Fruit fly (Drosophila melanogaster): ENCODE data around the gene Stip1.

Gene Stip1

dm6 chr2L:292301-292700, 2.6 kb upstream of the Stip1 start, which contains the start of gene CG11562 (continued):
- TF ChIP-seq CG16813 (GFP tag; IDR thresholded peaks at IDR 0.05; ENCODE audit: partially characterized antibody) (no peak), oc (tag; optimal IDR thresholded peaks at IDR 0.05) (no peak), Mrtf (GFP tag; IDR thresholded peaks at IDR 0.05) (no peak), YL-1 (GFP tag; optimal IDR thresholded peaks at IDR 0.05) (no peak), pzg (GFP tag; optimal IDR thresholded peaks at IDR 0.05) (peak; percentile 63), crp (GFP tag; optimal IDR thresholded peaks at IDR 0.05) (peak in 1 of 2 experiments; percentile 82), fru (optimal IDR thresholded peaks at IDR 0.05) (no peak), CG1233 (GFP tag; optimal IDR thresholded peaks at IDR 0.05) (no peak), lab (GFP tag; optimal IDR thresholded peaks at IDR 0.05) (no peak), Dip3 (GFP tag; optimal IDR thresholded peaks at IDR 0.05) (no peak), HmgZ (tag; optimal IDR thresholded peaks at IDR 0.05) (peak; percentile 27), mirr (GFP tag; optimal IDR thresholded peaks at IDR 0.05) (no peak), CG16779 (GFP tag; IDR thresholded peaks at IDR 0.05) (no peak), Fer3 (tag; optimal IDR thresholded peaks at IDR 0.05) (no peak), Pdp1 (GFP tag; optimal IDR thresholded peaks at IDR 0.05) (peak in 1 of 2 experiments; percentile 97), en (GFP tag; optimal IDR thresholded peaks at IDR 0.05) (no peak), zen2 (GFP tag; IDR thresholded peaks at IDR 0.05; ENCODE audit: partially characterized antibody) (no peak), H2.0 (GFP tag; IDR thresholded peaks at IDR 0.05) (no peak), CTCF (GFP tag; optimal IDR thresholded peaks at IDR 0.05) (peak; percentile 44), Nf-YC (tag; optimal IDR thresholded peaks at IDR 0.05) (no peak), sima (GFP tag; optimal IDR thresholded peaks at IDR 0.05) (no peak), CG6272 (GFP tag; IDR thresholded peaks at IDR 0.05) (no peak), CG11398 (GFP tag; optimal IDR thresholded peaks at IDR 0.05) (no peak), CG7372 (GFP tag; IDR thresholded peaks at IDR 0.05) (no peak), CG13287 (GFP tag; IDR thresholded peaks at IDR 0.05; ENCODE audit: partially characterized antibody) (no peak), CG8281 (tag; optimal IDR thresholded peaks at IDR 0.05) (no peak), vvl (GFP tag; IDR thresholded peaks at IDR 0.05) (no peak), D19B (GFP tag; optimal IDR thresholded peaks at IDR 0.05) (no peak), Vsx1 (GFP tag; optimal IDR thresholded peaks at IDR 0.05) (no peak), CG1603 (tag; optimal IDR thresholded peaks at IDR 0.05) (peak; percentile 45), Med (GFP tag) (peak; percentile 66), sob (GFP tag; IDR thresholded peaks at IDR 0.05) (no peak), gcm2 (GFP tag; optimal IDR thresholded peaks at IDR 0.05) (no peak), cg (GFP tag; optimal IDR thresholded peaks at IDR 0.05) (no peak), psq (GFP tag; optimal IDR thresholded peaks at IDR 0.05) (no peak), bbx (GFP tag; IDR thresholded peaks at IDR 0.05; ENCODE audit: partially characterized antibody) (0 out of 2 replicates have a peak, but pooled peaks have one; percentile 38), danr (GFP tag; IDR thresholded peaks at IDR 0.05) (no peak), H15 (GFP tag; IDR thresholded peaks at IDR 0.05) (no peak), CG5180 (GFP tag; optimal IDR thresholded peaks at IDR 0.05) (no peak), hth (optimal IDR thresholded peaks at IDR 0.05) (no peak), tll (GFP tag; optimal IDR thresholded peaks at IDR 0.05) (no peak), Atf-2 (GFP tag; optimal IDR thresholded peaks at IDR 0.05) (no peak), CG6854 (GFP tag; optimal IDR thresholded peaks at IDR 0.05) (no peak), CG1832 (GFP tag; optimal IDR thresholded peaks at IDR 0.05) (no peak), CG15514 (GFP tag; optimal IDR thresholded peaks at IDR 0.05) (peak; percentile 63), gfzf (GFP tag; optimal IDR thresholded peaks at IDR 0.05) (peak; percentile 76), al (GFP tag; IDR thresholded peaks at IDR 0.05) (no peak), Rfx (GFP tag; IDR thresholded peaks at IDR 0.05) (no peak), CG9797 (GFP tag; optimal IDR thresholded peaks at IDR 0.05) (peak; percentile 62), CG14860 (GFP tag; IDR thresholded peaks at IDR 0.05; ENCODE audit: partially characterized antibody) (no peak), gem (tag; optimal IDR thresholded peaks at IDR 0.05) (no peak), CG3995 (GFP tag; optimal IDR thresholded peaks at IDR 0.05) (no peak)
